Worm (Caenorhabditis elegans) whole organism, young adult: ENCODE measurements around the gene fbxc-40.

ENCODE experiments used
- T26A5.8 ChIP-seq: sonication (generic microtip); optimal IDR thresholded peaks from 2 replicates; lab custom pipeline; 2016; ENCODE audit warnings: missing genetic modification characterization, missing compliant biosample characterization
- Y79H2A.3 ChIP-seq: fragments of 200-800 bp; sonication (Bioruptor generic); conservative IDR thresholded peaks from 2 replicates; pipeline ENCODE4 v1.3.6; 2022; ENCODE audit warnings: missing genetic modification reagents, missing genetic modification characterization, missing compliant biosample characterization
- Y95B8A.8 ChIP-seq: fragments of 200-800 bp; sonication (Bioruptor generic); IDR thresholded peaks from 2 replicates; pipeline ENCODE4 v1.3.6; 2022; ENCODE audit warnings: missing genetic modification reagents, missing genetic modification characterization, missing compliant biosample characterization
- madf-6 ChIP-seq: fragments of 200-800 bp; sonication (Bioruptor generic); IDR thresholded peaks from 2 replicates; pipeline ENCODE4 v1.3.6; 2022; ENCODE audit warnings: missing genetic modification reagents, missing genetic modification characterization, missing compliant biosample characterization
- nfyb-1 ChIP-seq: fragments of 200-800 bp; sonication (Bioruptor generic); IDR thresholded peaks from 2 replicates; pipeline ENCODE4 v1.3.6; 2022; ENCODE audit warnings: missing genetic modification reagents, missing genetic modification characterization, missing compliant biosample characterization
- nhr-80 ChIP-seq: sonication (generic microtip); optimal IDR thresholded peaks from 2 replicates; lab custom pipeline; 2016; ENCODE audit warnings: missing genetic modification characterization, missing compliant biosample characterization
- snpc-4 ChIP-seq, 5 experiments: fragments of 150-350 bp in 1 of 5; sonication (generic microtip) in 4 of 5; optimal IDR thresholded peaks; 2 replicates each; lab custom pipeline; 2014 to 2018; ENCODE audit warnings: missing genetic modification characterization in 5 of 5, missing biosample characterization in 3 of 5, antibody characterized with exemption in 2 of 5, mild to moderate bottlenecking in 2 of 5, missing compliant biosample characterization in 2 of 5, missing genotype in 2 of 5, moderate library complexity in 2 of 5, missing genetic modification reagents in 1 of 5
- unc-62 ChIP-seq: fragments of 150-350 bp; optimal IDR thresholded peaks from 2 replicates; lab custom pipeline; 2014; ENCODE audit warnings: missing biosample characterization, missing genetic modification reagents, missing genetic modification characterization
- ztf-25 ChIP-seq: fragments of 200-800 bp; sonication (Bioruptor generic); IDR thresholded peaks from 2 replicates; pipeline ENCODE4 v1.3.6; 2022; ENCODE audit warnings: missing genetic modification reagents, missing genetic modification characterization, missing compliant biosample characterization
- ztf-28 ChIP-seq: fragments of 200-800 bp; sonication (Bioruptor generic); IDR thresholded peaks from 2 replicates; pipeline ENCODE4 v1.3.6; 2022; ENCODE audit warnings: missing genetic modification reagents, missing genetic modification characterization, missing compliant biosample characterization
- ztf-3 ChIP-seq: fragments of 200-800 bp; sonication (Bioruptor generic); optimal IDR thresholded peaks from 2 replicates; lab custom pipeline; 2018; ENCODE audit warnings: mild to moderate bottlenecking, missing genetic modification characterization, missing compliant biosample characterization

DNA sequence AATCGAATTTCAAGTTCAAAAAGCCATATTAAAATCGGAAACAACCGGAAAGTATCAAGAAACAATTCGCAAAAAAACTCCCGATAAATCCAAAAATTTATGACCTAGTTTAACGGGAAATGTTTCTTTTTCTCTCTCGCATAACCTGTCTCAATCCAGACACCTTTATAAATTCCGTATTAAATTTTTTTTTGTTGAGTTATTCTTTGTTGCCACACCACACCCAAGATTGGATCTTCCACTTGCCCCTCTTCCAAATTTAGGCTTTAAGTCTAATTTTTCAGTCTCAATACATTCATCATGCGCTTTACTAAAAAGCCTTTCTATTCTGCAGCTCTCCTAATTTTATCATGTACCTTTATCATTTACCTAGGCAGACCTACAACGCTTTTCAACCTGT is 47.3 kb upstream of the fbxc-40 start, which contains the start of gene R07C3.3:
- TF ChIP-seq Y79H2A.3 (GFP tag; lab: Robert Waterston, UW) (no peak), ztf-28 (GFP tag; lab: Robert Waterston, UW) (no peak), nhr-80 (tag; lab: Kevin White, UChicago) (no peak), madf-6 (no peak), T26A5.8 (no peak), ztf-3 (GFP tag; lab: Kevin White, UChicago) (no peak), snpc-4 (GFP tag; optimal IDR thresholded peaks at IDR 0.05; lab: Kevin White, UChicago) (no peak), snpc-4 (tag; optimal IDR thresholded peaks at IDR 0.05; lab: Kevin White, UChicago) (no peak), unc-62 (no peak), nfyb-1 (GFP tag; lab: Robert Waterston, UW) (no peak), Y95B8A.8 (GFP tag; lab: Robert Waterston, UW) (no peak), ztf-25 (GFP tag; lab: Robert Waterston, UW) (no peak)
